Worm (Caenorhabditis elegans) whole organism, L1 larva: ENCODE results near the gene sqt-2.

Experiments used
- C16A3.4 ChIP-seq: fragments of 150-350 bp; optimal IDR thresholded peaks from 2 replicates; lab custom pipeline; 2014; ENCODE audit warnings: missing biosample characterization, missing genetic modification characterization
- hlh-17 ChIP-seq: fragments of 200-800 bp; sonication (Bioruptor generic); optimal IDR thresholded peaks from 2 replicates; lab custom pipeline; 2018; ENCODE audit warnings: missing genetic modification characterization, mild to moderate bottlenecking, missing compliant biosample characterization, moderate library complexity, borderline replicate concordance
- lin-39 ChIP-seq: fragments of 150-350 bp; optimal IDR thresholded peaks from 2 replicates; lab custom pipeline; 2014; ENCODE audit warnings: missing biosample characterization, missing genetic modification reagents, missing genetic modification characterization
- snpc-4 ChIP-seq: fragments of 150-350 bp; optimal IDR thresholded peaks from 2 replicates; lab custom pipeline; 2014; ENCODE audit warnings: missing biosample characterization, missing genetic modification characterization

DNA sequence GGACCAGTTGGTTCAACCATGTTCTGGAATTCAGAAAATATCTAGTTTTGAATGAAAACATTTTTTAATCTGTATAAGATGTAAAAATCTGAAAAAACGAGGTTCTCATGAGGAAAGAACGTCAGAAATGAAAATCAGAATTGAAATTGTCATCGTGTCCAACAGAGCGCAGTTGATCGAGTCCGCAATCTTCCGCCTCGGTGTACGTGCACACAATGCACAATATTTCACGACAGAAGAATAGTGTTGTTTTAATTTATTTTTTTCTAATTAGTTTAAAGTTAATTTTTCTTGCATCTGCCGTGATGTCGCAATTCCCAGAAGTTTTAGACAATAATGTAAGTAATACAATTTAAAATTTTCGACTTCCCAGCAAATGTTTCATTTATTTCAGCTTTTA lies 20.5 kb downstream of the sqt-2 start, which contains the start of gene nfyc-1:
- TF ChIP-seq C16A3.4 (tag; lab: Kevin White, UChicago), result peak; percentile 74
- no peak for TF ChIP-seq hlh-17 (GFP tag; lab: Kevin White, UChicago)
- peak; percentile 26 for TF ChIP-seq snpc-4 (tag; lab: Kevin White, UChicago)
- TF ChIP-seq lin-39, result no peak
